Fruit fly (Drosophila melanogaster) whole organism, embryonic: ENCODE data around the gene CG14507.
A peak's percentile ranks its signal among the peaks of the same experiment; 100 is the strongest.

Experiments
- Ada2b ChIP-seq: fragments of 200-800 bp; sonication (Bioruptor generic); IDR thresholded peaks from 2 replicates; pipeline ENCODE4 v1.3.6; 2022; ENCODE audit warnings: missing biosample characterization, missing genetic modification characterization
- B-H2 ChIP-seq: fragments of 200-800 bp; sonication (Bioruptor generic); optimal IDR thresholded peaks from 2 replicates; lab custom pipeline; 2018; ENCODE audit warnings: missing biosample characterization, mild to moderate bottlenecking, missing genetic modification characterization
- Bteb2 ChIP-seq: fragments of 200-800 bp; sonication (Bioruptor generic); optimal IDR thresholded peaks from 2 replicates; lab custom pipeline; 2016; ENCODE audit warnings: missing biosample characterization, missing genetic modification characterization
- CG10431 ChIP-seq: fragments of 200-800 bp; sonication (Bioruptor generic); optimal IDR thresholded peaks from 3 replicates; lab custom pipeline; 2018; ENCODE audit warnings: missing biosample characterization, mild to moderate bottlenecking, missing genetic modification characterization
- CG12104 ChIP-seq: fragments of 200-800 bp; sonication (Bioruptor generic); optimal IDR thresholded peaks from 3 replicates; lab custom pipeline; 2016; ENCODE audit warnings: missing biosample characterization, missing genetic modification characterization
- CG13775 ChIP-seq: fragments of 200-800 bp; sonication (Bioruptor generic); optimal IDR thresholded peaks from 3 replicates; lab custom pipeline; 2017; ENCODE audit warnings: missing biosample characterization, mild to moderate bottlenecking, missing genetic modification characterization
- CG1529 ChIP-seq: fragments of 200-800 bp; sonication (Bioruptor generic); optimal IDR thresholded peaks from 3 replicates; lab custom pipeline; 2018; ENCODE audit warnings: missing biosample characterization, missing genetic modification characterization
- CG1647 ChIP-seq: fragments of 200-800 bp; sonication (Bioruptor generic); optimal IDR thresholded peaks from 3 replicates; lab custom pipeline; 2016; ENCODE audit warnings: missing biosample characterization, missing genetic modification characterization
- CG16863 ChIP-seq: fragments of 200-800 bp; sonication (Bioruptor generic); optimal IDR thresholded peaks from 3 replicates; lab custom pipeline; 2016; ENCODE audit warnings: missing biosample characterization, missing genetic modification characterization
- CG18262 ChIP-seq: fragments of 200-800 bp; optimal IDR thresholded peaks from 3 replicates; lab custom pipeline; 2019; ENCODE audit warnings: missing biosample characterization, mild to moderate bottlenecking, missing genetic modification characterization, moderate library complexity
- CG18619 ChIP-seq: fragments of 200-800 bp; sonication (Bioruptor generic); optimal IDR thresholded peaks from 3 replicates; lab custom pipeline; 2017; ENCODE audit warnings: missing biosample characterization, mild to moderate bottlenecking, missing genetic modification characterization
- CG18764 ChIP-seq: fragments of 200-800 bp; sonication (Bioruptor generic); optimal IDR thresholded peaks from 3 replicates; lab custom pipeline; 2016; ENCODE audit warnings: missing biosample characterization, missing genetic modification characterization
- CG34376 ChIP-seq: fragments of 200-800 bp; sonication (Bioruptor generic); optimal IDR thresholded peaks from 2 replicates; lab custom pipeline; 2018; ENCODE audit warnings: missing biosample characterization, mild to moderate bottlenecking, missing genetic modification characterization
- CG3726 ChIP-seq: fragments of 200-800 bp; sonication (Bioruptor generic); IDR thresholded peaks from 3 replicates; pipeline ENCODE4, ENCODE4 v1.3.6; 2022; ENCODE audit warnings: missing biosample characterization, missing genetic modification characterization
- CG4617 ChIP-seq: fragments of 200-800 bp; sonication (Bioruptor generic); optimal IDR thresholded peaks from 3 replicates; lab custom pipeline; 2016; ENCODE audit warnings: missing biosample characterization, missing genetic modification characterization, borderline replicate concordance
- CG4854 ChIP-seq: fragments of 200-800 bp; sonication (Bioruptor generic); optimal IDR thresholded peaks from 2 replicates; lab custom pipeline; 2016; ENCODE audit warnings: missing biosample characterization, missing genetic modification characterization, inconsistent platforms
- CG5180 ChIP-seq: fragments of 200-800 bp; sonication (Bioruptor generic); optimal IDR thresholded peaks from 3 replicates; lab custom pipeline; 2017; ENCODE audit warnings: missing biosample characterization, missing genetic modification characterization, mild to moderate bottlenecking, moderate library complexity, missing genetic modification reagents
- CG6272 ChIP-seq: fragments of 200-800 bp; sonication (Bioruptor generic); IDR thresholded peaks from 2 replicates; pipeline ENCODE4 v1.3.6; 2022; ENCODE audit warnings: missing biosample characterization, missing genetic modification characterization
- CG6854 ChIP-seq: fragments of 200-800 bp; sonication (Bioruptor generic); optimal IDR thresholded peaks from 3 replicates; lab custom pipeline; 2017; ENCODE audit warnings: missing biosample characterization, mild to moderate bottlenecking, missing genetic modification characterization
- CG7745 ChIP-seq: fragments of 200-800 bp; sonication (Bioruptor generic); optimal IDR thresholded peaks from 2 replicates; lab custom pipeline; 2018; ENCODE audit warnings: missing biosample characterization, mild to moderate bottlenecking, missing genetic modification characterization, moderate library complexity
- CG7928 ChIP-seq: fragments of 200-800 bp; sonication (Bioruptor generic); optimal IDR thresholded peaks from 2 replicates; lab custom pipeline; 2017; ENCODE audit warnings: missing biosample characterization, mild to moderate bottlenecking, missing genetic modification characterization
- CG8924 ChIP-seq: fragments of 200-800 bp; optimal IDR thresholded peaks from 3 replicates; lab custom pipeline; 2019; ENCODE audit warnings: missing biosample characterization, mild to moderate bottlenecking, missing genetic modification characterization, moderate library complexity
- CG9876 ChIP-seq: fragments of 200-800 bp; sonication (Bioruptor generic); optimal IDR thresholded peaks from 2 replicates; lab custom pipeline; 2016; ENCODE audit warnings: missing biosample characterization, missing genetic modification characterization
- Dref ChIP-seq: fragments of 200-800 bp; sonication (Bioruptor generic); IDR thresholded peaks from 2 replicates; pipeline ENCODE4 v1.3.6; 2022; ENCODE audit warnings: missing biosample characterization, missing genetic modification characterization
- Fer1 ChIP-seq: fragments of 200-800 bp; sonication (Bioruptor generic); optimal IDR thresholded peaks from 2 replicates; lab custom pipeline; 2017; ENCODE audit warnings: missing biosample characterization, mild to moderate bottlenecking, missing genetic modification characterization
- Kr ChIP-seq: fragments of 200-800 bp; sonication (Bioruptor generic); optimal IDR thresholded peaks from 2 replicates; lab custom pipeline; 2017; ENCODE audit warnings: missing biosample characterization, mild to moderate bottlenecking, missing genetic modification characterization
- Neu2 ChIP-seq: fragments of 200-800 bp; sonication (Bioruptor generic); optimal IDR thresholded peaks from 3 replicates; lab custom pipeline; 2016; ENCODE audit warnings: missing biosample characterization, missing genetic modification characterization, borderline replicate concordance
- PHDP ChIP-seq: fragments of 200-800 bp; sonication (Bioruptor generic); optimal IDR thresholded peaks from 3 replicates; lab custom pipeline; 2018; ENCODE audit warnings: missing biosample characterization, mild to moderate bottlenecking, missing genetic modification characterization, moderate library complexity
- Pdp1 ChIP-seq, 2 experiments: fragments of 200-800 bp; sonication (Bioruptor generic); optimal IDR thresholded peaks; 3 replicates each; lab custom pipeline; 2016; ENCODE audit warnings: missing biosample characterization in 2 of 2, missing genetic modification characterization in 2 of 2, mild to moderate bottlenecking in 1 of 2, moderate library complexity in 1 of 2
- Sin3A ChIP-seq: fragments of >200 bp; optimal IDR thresholded peaks from 2 replicates; lab custom pipeline; 2018
- Sox100B ChIP-seq: fragments of 200-800 bp; sonication (Bioruptor generic); optimal IDR thresholded peaks from 3 replicates; lab custom pipeline; 2018; ENCODE audit warnings: missing biosample characterization, mild to moderate bottlenecking, missing genetic modification characterization
- Spps ChIP-seq: fragments of 200-800 bp; sonication (Bioruptor generic); optimal IDR thresholded peaks from 2 replicates; lab custom pipeline; 2018; ENCODE audit warnings: missing biosample characterization, mild to moderate bottlenecking, missing genetic modification characterization
- Stat92E ChIP-seq, 3 experiments: fragments of >200 bp in 2 of 3; fragments of 200-800 bp in 1 of 3; sonication (Bioruptor generic) in 1 of 3; optimal IDR thresholded peaks; 2 replicates each; lab custom pipeline; 2017 to 2019; ENCODE audit warnings: missing biosample characterization in 3 of 3, missing genetic modification characterization in 3 of 3, mild to moderate bottlenecking in 1 of 3, moderate library complexity in 1 of 3
- TFAM ChIP-seq: fragments of 200-800 bp; sonication (Bioruptor generic); optimal IDR thresholded peaks from 2 replicates; lab custom pipeline; 2017; ENCODE audit warnings: missing biosample characterization, missing genetic modification characterization, inconsistent platforms
- al ChIP-seq: fragments of 200-800 bp; sonication (Bioruptor generic); IDR thresholded peaks from 2 replicates; pipeline ENCODE4 v1.3.6; 2022; ENCODE audit warnings: missing biosample characterization, missing genetic modification characterization
- br ChIP-seq: fragments of >200 bp; optimal IDR thresholded peaks from 2 replicates; lab custom pipeline; 2017
- btn ChIP-seq: fragments of 200-800 bp; sonication (Bioruptor generic); optimal IDR thresholded peaks from 2 replicates; lab custom pipeline; 2016; ENCODE audit warnings: missing biosample characterization, missing genetic modification characterization
- cato ChIP-seq: fragments of 200-800 bp; sonication (Bioruptor generic); optimal IDR thresholded peaks from 2 replicates; lab custom pipeline; 2016; ENCODE audit warnings: missing biosample characterization, missing genetic modification characterization, borderline replicate concordance
- fd3F ChIP-seq: fragments of 200-800 bp; sonication (Bioruptor generic); optimal IDR thresholded peaks from 2 replicates; lab custom pipeline; 2018; ENCODE audit warnings: missing biosample characterization, mild to moderate bottlenecking, missing genetic modification characterization, moderate library complexity
- gem ChIP-seq: fragments of 200-800 bp; sonication (Bioruptor generic); optimal IDR thresholded peaks from 2 replicates; lab custom pipeline; 2019; ENCODE audit warnings: missing biosample characterization, mild to moderate bottlenecking, missing genetic modification characterization, moderate library complexity
- grn ChIP-seq: fragments of 200-800 bp; sonication (Bioruptor generic); optimal IDR thresholded peaks from 3 replicates; lab custom pipeline; 2017; ENCODE audit warnings: missing biosample characterization, missing genetic modification characterization
- gsb-n ChIP-seq: fragments of 200-800 bp; sonication (Bioruptor generic); optimal IDR thresholded peaks from 3 replicates; lab custom pipeline; 2018; ENCODE audit warnings: missing biosample characterization, mild to moderate bottlenecking, missing genetic modification characterization
- jumu ChIP-seq: fragments of 200-800 bp; sonication (Bioruptor generic); optimal IDR thresholded peaks from 3 replicates; lab custom pipeline; 2016; ENCODE audit warnings: missing biosample characterization, missing genetic modification characterization
- nerfin-2 ChIP-seq: fragments of 200-800 bp; sonication (Bioruptor generic); IDR thresholded peaks from 2 replicates; pipeline ENCODE4 v1.3.6; 2022; ENCODE audit warnings: missing biosample characterization, missing genetic modification characterization; ENCODE audit not compliant: partially characterized antibody
- pb ChIP-seq: fragments of 200-800 bp; sonication (Bioruptor generic); optimal IDR thresholded peaks from 3 replicates; lab custom pipeline; 2016; ENCODE audit warnings: missing biosample characterization, missing genetic modification characterization
- repo ChIP-seq: fragments of 200-800 bp; sonication (Bioruptor generic); optimal IDR thresholded peaks from 2 replicates; lab custom pipeline; 2016; ENCODE audit warnings: missing biosample characterization, missing genetic modification characterization
- ro ChIP-seq: fragments of 200-800 bp; sonication (Bioruptor generic); IDR thresholded peaks from 2 replicates; pipeline ENCODE4 v1.3.6; 2022; ENCODE audit warnings: missing biosample characterization, missing genetic modification characterization
- sima ChIP-seq: fragments of 200-800 bp; sonication (Bioruptor generic); optimal IDR thresholded peaks from 2 replicates; lab custom pipeline; 2016; ENCODE audit warnings: missing biosample characterization, missing genetic modification characterization
- sob ChIP-seq: fragments of 200-800 bp; sonication (Bioruptor generic); IDR thresholded peaks from 2 replicates; pipeline ENCODE4 v1.3.6; 2022; ENCODE audit warnings: missing biosample characterization, missing genetic modification characterization
- wdn ChIP-seq: fragments of 200-800 bp; sonication (Bioruptor generic); IDR thresholded peaks from 2 replicates; pipeline ENCODE4 v1.3.6; 2022; ENCODE audit warnings: missing biosample characterization, missing genetic modification characterization
- zfh1 ChIP-seq: fragments of 200-800 bp; sonication (Bioruptor generic); IDR thresholded peaks from 3 replicates; pipeline ENCODE4 v1.3.6; 2022; ENCODE audit warnings: missing biosample characterization, missing genetic modification characterization
- zfh2 ChIP-seq: fragments of 200-800 bp; sonication (Bioruptor generic); optimal IDR thresholded peaks from 2 replicates; lab custom pipeline; 2016; ENCODE audit warnings: missing biosample characterization, missing genetic modification characterization

Gene CG14507

dm6 chr3R:29207996-29208395, 19.5 kb downstream of the CG14507 start (continued):
- no peak for TF ChIP-seq TFAM (GFP tag; lab: Kevin White, UChicago)
- TF ChIP-seq CG1529 (GFP tag; lab: Kevin White, UChicago), result peak; percentile 63
- TF ChIP-seq Pdp1 (GFP tag; optimal IDR thresholded peaks at IDR 0.05; lab: Kevin White, UChicago), result peak; percentile 11 to 42
- no peak; the same call in 1 of the 2 replicates for TF ChIP-seq sob (GFP tag; lab: Robert Waterston, UW)
- peak; percentile 73 for TF ChIP-seq CG8924 (tag; lab: Kevin White, UChicago)
- peak; percentile 71 for TF ChIP-seq gsb-n (tag; lab: Kevin White, UChicago)
- peak; percentile 77 for TF ChIP-seq PHDP (tag; lab: Kevin White, UChicago)
- TF ChIP-seq zfh1 (GFP tag; lab: Robert Waterston, UW), result peak; percentile 75
- TF ChIP-seq ro, result no peak
- no peak for TF ChIP-seq Kr (GFP tag; lab: Kevin White, UChicago)
- TF ChIP-seq CG6272 (GFP tag; lab: Robert Waterston, UW), result no peak
- peak; percentile 78 for TF ChIP-seq CG18262 (tag; lab: Kevin White, UChicago)
- no peak for TF ChIP-seq CG6854 (GFP tag; lab: Kevin White, UChicago)
- TF ChIP-seq Fer1 (GFP tag; lab: Kevin White, UChicago), result peak; percentile 60
- no peak for TF ChIP-seq jumu
- TF ChIP-seq gem (tag; lab: Kevin White, UChicago), result peak; percentile 87
- peak; percentile 13 for TF ChIP-seq CG4617
- TF ChIP-seq pb, result no peak
- TF ChIP-seq fd3F (GFP tag; lab: Kevin White, UChicago), result peak; percentile 9
- TF ChIP-seq CG9876, result no peak
- TF ChIP-seq sima, result no peak
- TF ChIP-seq wdn (GFP tag; lab: Robert Waterston, UW), result 0 out of 2 replicates have a peak, but pooled peaks have one; percentile 22
- TF ChIP-seq CG3726 (GFP tag; lab: Robert Waterston, UW), result peak; percentile 53; the same call in 1 of the 3 replicates
- TF ChIP-seq repo, result no peak
- TF ChIP-seq zfh2 (GFP tag; lab: Kevin White, UChicago), result peak; percentile 0
- no peak for TF ChIP-seq Bteb2 (GFP tag; lab: Kevin White, UChicago)
- no peak for TF ChIP-seq B-H2 (GFP tag; lab: Kevin White, UChicago)
- TF ChIP-seq br (lab: Kevin White, UChicago), result no peak
- TF ChIP-seq grn (GFP tag; lab: Kevin White, UChicago), result no peak
- peak; percentile 46 for TF ChIP-seq CG16863
- TF ChIP-seq CG34376 (GFP tag; lab: Kevin White, UChicago), result no peak
- TF ChIP-seq CG7928 (GFP tag; lab: Kevin White, UChicago), result no peak
- TF ChIP-seq CG5180 (GFP tag; lab: Kevin White, UChicago), result peak; percentile 58
- peak; percentile 32 for TF ChIP-seq CG18619 (GFP tag; lab: Kevin White, UChicago)
- TF ChIP-seq CG18764 (GFP tag; lab: Kevin White, UChicago), result peak; percentile 35
- TF ChIP-seq Neu2, result no peak
- no peak for TF ChIP-seq nerfin-2 (GFP tag; lab: Robert Waterston, UW)
- no peak for TF ChIP-seq Dref (GFP tag; lab: Robert Waterston, UW)
- no peak for TF ChIP-seq cato (GFP tag; lab: Kevin White, UChicago)
- peak; percentile 8 for TF ChIP-seq CG12104 (GFP tag; lab: Kevin White, UChicago)
- peak; percentile 29 for TF ChIP-seq CG13775 (GFP tag; lab: Kevin White, UChicago)
- TF ChIP-seq Stat92E (GFP tag; optimal IDR thresholded peaks at IDR 0.05; lab: Kevin White, UChicago), result no peak
- TF ChIP-seq CG1647, result no peak
- no peak for TF ChIP-seq CG10431 (GFP tag; lab: Kevin White, UChicago)
- TF ChIP-seq CG7745 (tag; lab: Kevin White, UChicago), result no peak
- TF ChIP-seq CG4854 (GFP tag; lab: Kevin White, UChicago), result peak; percentile 10
- peak; percentile 61 for TF ChIP-seq Spps (tag; lab: Kevin White, UChicago)
- no peak for TF ChIP-seq btn (GFP tag; lab: Kevin White, UChicago)
- peak; percentile 59 for TF ChIP-seq Sox100B (GFP tag; lab: Kevin White, UChicago)
- TF ChIP-seq Ada2b (GFP tag; lab: Robert Waterston, UW), result peak; percentile 66
- no peak for TF ChIP-seq Sin3A
- no peak for TF ChIP-seq al (GFP tag; lab: Robert Waterston, UW)
